ENCODE assay signal across 1 fruit fly cellular context in the genomic region with DNA sequence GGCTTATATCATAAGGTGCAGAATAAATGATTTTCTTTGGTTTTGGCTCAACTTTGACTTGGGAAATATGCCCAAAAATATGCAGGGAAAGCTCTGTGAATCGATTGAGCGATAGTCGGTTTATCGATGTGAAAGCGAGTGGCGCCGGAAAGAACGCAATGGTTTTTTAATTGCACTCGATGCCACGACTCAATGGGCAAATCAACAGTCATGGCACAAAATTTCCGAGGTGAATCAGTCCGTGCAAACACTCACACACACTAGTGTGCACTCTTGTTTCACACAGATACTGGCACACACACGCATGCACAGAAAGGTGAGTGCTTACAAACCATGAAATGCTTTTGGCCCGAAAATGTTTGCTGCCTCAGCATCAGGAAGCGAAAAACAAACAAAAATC.
TF ChIP-seq lines count a peak whose summit lies in the region.

No protein-coding gene starts in this region.

TF ChIP-seq in whole organism, embryonic, 481 proteins besides CTCF, POLR2A, EP300 and RAD21 (continued from another document):
- TF ChIP-seq CG31224 (GFP tag; IDR thresholded peaks at IDR 0.05; lab: Robert Waterston, UW) (no peak), Hmx (GFP tag; optimal IDR thresholded peaks at IDR 0.05; lab: Kevin White, UChicago) (no peak), CG14860 (GFP tag; IDR thresholded peaks at IDR 0.05; lab: Robert Waterston, UW; ENCODE audit: partially characterized antibody) (no peak), sens (GFP tag; lab: Kevin White, UChicago) (peak; percentile 39), CG5245 (GFP tag; optimal IDR thresholded peaks at IDR 0.05; lab: Kevin White, UChicago) (no peak), CG18619 (GFP tag; optimal IDR thresholded peaks at IDR 0.05; lab: Kevin White, UChicago) (no peak), CG11093 (GFP tag; IDR thresholded peaks at IDR 0.05; lab: Robert Waterston, UW) (no peak)
